Worm (Caenorhabditis elegans) whole organism, L4 larva: ENCODE data around the gene R09D1.14.

Experiments used
- Y5F2A.4 ChIP-seq: fragments of 200-800 bp; sonication (Bioruptor generic); optimal IDR thresholded peaks from 2 replicates; lab custom pipeline; 2018; ENCODE audit warnings: mild to moderate bottlenecking, missing genetic modification characterization, missing compliant biosample characterization
- Y75B8A.6 ChIP-seq: fragments of 200-800 bp; sonication (Bioruptor generic); IDR thresholded peaks from 2 replicates; pipeline ENCODE4 v1.3.6; 2022; ENCODE audit warnings: missing genetic modification reagents, missing genetic modification characterization, missing compliant biosample characterization
- aha-1 ChIP-seq: fragments of 150-350 bp; peaks from one replicate; lab custom pipeline; 2014; ENCODE audit warnings: missing biosample characterization, missing genetic modification characterization
- ama-1 ChIP-seq: fragments of 150-350 bp; optimal IDR thresholded peaks from 2 replicates; lab custom pipeline; 2014; ENCODE audit warnings: inconsistent platforms, mixed read lengths
- ceh-20 ChIP-seq: fragments of 200-800 bp; sonication (Bioruptor generic); IDR thresholded peaks from 2 replicates; pipeline ENCODE4 v1.3.6; 2022; ENCODE audit warnings: missing genetic modification reagents, missing genetic modification characterization, missing compliant biosample characterization
- ctbp-1 ChIP-seq: fragments of 200-800 bp; sonication (Bioruptor generic); IDR thresholded peaks from 2 replicates; pipeline ENCODE4 v1.3.6; 2022; ENCODE audit warnings: missing genetic modification reagents, missing genetic modification characterization, missing compliant biosample characterization
- daf-16 ChIP-seq, 3 experiments: sonication (generic microtip); optimal IDR thresholded peaks; 2 replicates each; lab custom pipeline; 2016 to 2017; ENCODE audit warnings: missing genetic modification characterization in 3 of 3, missing genetic modification reagents in 3 of 3, mild to moderate bottlenecking in 2 of 3, missing compliant biosample characterization in 2 of 3, missing biosample characterization in 1 of 3, moderate library complexity in 1 of 3
- dmd-6 ChIP-seq: fragments of 200-800 bp; sonication (Bioruptor generic); IDR thresholded peaks from 2 replicates; pipeline ENCODE4 v1.3.6; 2022; ENCODE audit warnings: missing genetic modification reagents, missing genetic modification characterization, missing compliant biosample characterization
- dmd-9 ChIP-seq: fragments of 200-800 bp; sonication (Bioruptor generic); IDR thresholded peaks from 2 replicates; pipeline ENCODE4 v1.3.6; 2022; ENCODE audit warnings: missing genetic modification reagents, missing genetic modification characterization, missing compliant biosample characterization
- duxl-1 ChIP-seq: sonication (generic microtip); optimal IDR thresholded peaks from 2 replicates; lab custom pipeline; 2016; ENCODE audit warnings: mild to moderate bottlenecking, missing genetic modification characterization, moderate library complexity, missing compliant biosample characterization; ENCODE audit not compliant: poor library complexity
- dve-1 ChIP-seq: sonication (generic microtip); optimal IDR thresholded peaks from 2 replicates; lab custom pipeline; 2017; ENCODE audit warnings: antibody characterized with exemption, mild to moderate bottlenecking, missing genetic modification characterization, missing compliant biosample characterization; ENCODE audit not compliant: insufficient read depth
- gei-8 ChIP-seq: fragments of 200-800 bp; sonication (Bioruptor generic); optimal IDR thresholded peaks from 2 replicates; lab custom pipeline; 2018; ENCODE audit warnings: mild to moderate bottlenecking, missing genetic modification characterization, missing compliant biosample characterization
- hif-1 ChIP-seq, 2 experiments: sonication (generic microtip); optimal IDR thresholded peaks; 2 replicates each; lab custom pipeline; 2016 to 2017; ENCODE audit warnings: missing compliant biosample characterization in 2 of 2, missing genetic modification characterization in 2 of 2, missing genetic modification reagents in 2 of 2, missing genotype in 2 of 2, mild to moderate bottlenecking in 1 of 2
- hlh-11 ChIP-seq: fragments of 200-800 bp; sonication (Bioruptor generic); optimal IDR thresholded peaks from 2 replicates; lab custom pipeline; 2018; ENCODE audit warnings: mild to moderate bottlenecking, missing genetic modification characterization, missing compliant biosample characterization
- lim-7 ChIP-seq: fragments of 200-800 bp; sonication (Bioruptor generic); IDR thresholded peaks from 2 replicates; pipeline ENCODE4 v1.3.6; 2022; ENCODE audit warnings: missing genetic modification characterization, missing compliant biosample characterization
- lin-1 ChIP-seq: fragments of 200-800 bp; sonication (Bioruptor generic); IDR thresholded peaks from 2 replicates; pipeline ENCODE4 v1.3.6; 2022; ENCODE audit warnings: missing genetic modification reagents, missing genetic modification characterization, missing compliant biosample characterization
- lin-13 ChIP-seq: fragments of 150-350 bp; optimal IDR thresholded peaks from 2 replicates; lab custom pipeline; 2014; ENCODE audit warnings: missing biosample characterization, missing genetic modification reagents, missing genetic modification characterization
- lsy-2 ChIP-seq, 2 experiments: fragments of 150-350 bp in 1 of 2; sonication (generic microtip) in 1 of 2; optimal IDR thresholded peaks; 2 replicates each; lab custom pipeline; 2014 to 2017; ENCODE audit warnings: missing biosample characterization in 2 of 2, missing genetic modification characterization in 2 of 2
- madf-9 ChIP-seq: fragments of 200-800 bp; sonication (Bioruptor generic); conservative IDR thresholded peaks from 2 replicates; pipeline ENCODE4 v1.3.6; 2022; ENCODE audit warnings: missing genetic modification reagents, missing genetic modification characterization, missing compliant biosample characterization
- mdl-1 ChIP-seq, 2 experiments: fragments of 150-350 bp in 1 of 2; sonication (generic microtip) in 1 of 2; optimal IDR thresholded peaks; 2 replicates each; lab custom pipeline; 2014 to 2017; ENCODE audit warnings: missing biosample characterization in 2 of 2, missing genetic modification characterization in 2 of 2
- mes-2 ChIP-seq: sonication (generic microtip); optimal IDR thresholded peaks from 2 replicates; lab custom pipeline; 2016; ENCODE audit warnings: missing genotype, mild to moderate bottlenecking, missing genetic modification characterization, missing compliant biosample characterization; ENCODE audit not compliant: poor library complexity, severe bottlenecking
- mxl-3 ChIP-seq: fragments of 200-800 bp; sonication (Bioruptor generic); optimal IDR thresholded peaks from 2 replicates; lab custom pipeline; 2018; ENCODE audit warnings: mild to moderate bottlenecking, missing genetic modification characterization, missing compliant biosample characterization
- nhr-11 ChIP-seq: fragments of 150-350 bp; optimal IDR thresholded peaks from 2 replicates; lab custom pipeline; 2014; ENCODE audit warnings: missing biosample characterization, missing genetic modification characterization
- nhr-28 ChIP-seq: fragments of 150-350 bp; optimal IDR thresholded peaks from 2 replicates; lab custom pipeline; 2014; ENCODE audit warnings: missing biosample characterization, missing genetic modification characterization
- nhr-77 ChIP-seq: fragments of 150-350 bp; optimal IDR thresholded peaks from 2 replicates; lab custom pipeline; 2014; ENCODE audit warnings: missing biosample characterization, missing genetic modification characterization
- pha-4 ChIP-seq, 2 experiments: fragments of 150-350 bp in 1 of 2; fragments of 200-800 bp in 1 of 2; sonication (Bioruptor generic) in 1 of 2; IDR thresholded peaks in 1 of 2; optimal IDR thresholded peaks in 1 of 2; 2 replicates each; pipeline versions ENCODE4 v1.3.6 to Lab custom; 2014 to 2022; ENCODE audit warnings: missing genetic modification characterization in 2 of 2, missing genetic modification reagents in 2 of 2, missing biosample characterization in 1 of 2, missing compliant biosample characterization in 1 of 2
- php-3 ChIP-seq: fragments of 200-800 bp; sonication (Bioruptor generic); IDR thresholded peaks from 2 replicates; pipeline ENCODE4 v1.3.6; 2022; ENCODE audit warnings: missing genetic modification reagents, missing genetic modification characterization, missing compliant biosample characterization
- pqm-1 ChIP-seq: sonication (generic microtip); optimal IDR thresholded peaks from 2 replicates; lab custom pipeline; 2017; ENCODE audit warnings: missing biosample characterization, missing genetic modification characterization
- saeg-2 ChIP-seq: fragments of 200-800 bp; sonication (Bioruptor generic); IDR thresholded peaks from 2 replicates; pipeline ENCODE4 v1.3.6; 2022; ENCODE audit warnings: missing genetic modification reagents, missing genetic modification characterization, missing compliant biosample characterization
- set-16 ChIP-seq: fragments of 200-800 bp; sonication (Bioruptor generic); IDR thresholded peaks from 2 replicates; pipeline ENCODE4 v1.3.6; 2022; ENCODE audit warnings: missing genetic modification reagents, missing genetic modification characterization, missing compliant biosample characterization
- tra-1 ChIP-seq: fragments of 200-800 bp; sonication (Bioruptor generic); IDR thresholded peaks from 2 replicates; pipeline ENCODE4 v1.3.6; 2022; ENCODE audit warnings: missing genetic modification reagents, missing genetic modification characterization, missing compliant biosample characterization
- unc-62 ChIP-seq, 3 experiments: fragments of 150-350 bp in 1 of 3; sonication (generic microtip); optimal IDR thresholded peaks in 2 of 3; peaks in 1 of 3; 1 replicate in 1 of 3; 2 replicates in 2 of 3; lab custom pipeline; 2014 to 2017; ENCODE audit warnings: missing biosample characterization in 3 of 3, missing genetic modification characterization in 3 of 3, missing genetic modification reagents in 3 of 3, missing genotype in 1 of 3
- vab-7 ChIP-seq: fragments of 200-800 bp; sonication (Bioruptor generic); IDR thresholded peaks from 2 replicates; pipeline ENCODE4 v1.3.6; 2022; ENCODE audit warnings: missing genetic modification reagents, missing genetic modification characterization, missing compliant biosample characterization

Gene R09D1.14

DNA sequence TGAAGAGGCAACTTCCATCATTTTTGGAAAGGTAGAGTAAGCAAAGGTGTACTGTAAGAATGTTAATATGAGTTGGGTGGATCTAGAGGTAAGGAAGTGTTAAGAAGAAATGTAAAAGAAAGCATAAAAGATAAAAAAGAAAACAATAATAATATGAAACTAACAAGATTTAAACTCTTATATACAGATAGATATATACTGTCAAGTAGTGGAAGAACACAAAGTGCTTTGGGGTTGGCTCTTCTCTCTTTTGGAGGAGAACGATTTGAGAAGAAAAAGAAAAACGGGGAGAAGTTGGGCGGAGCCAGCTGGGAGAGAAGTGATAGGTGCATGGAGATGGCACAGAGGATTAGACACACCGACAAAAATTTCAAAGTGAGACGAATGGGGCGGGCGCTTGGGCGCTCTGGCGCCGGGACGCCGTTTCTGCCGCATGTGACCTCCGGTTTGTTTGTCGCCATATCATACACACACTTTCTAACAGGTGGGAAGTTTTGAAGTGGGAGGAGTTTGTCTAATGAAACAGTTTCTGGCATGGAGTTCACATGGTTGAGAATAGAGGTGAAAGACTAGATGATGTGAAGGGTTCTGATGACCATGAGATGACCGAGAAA is 28.1 kb upstream of the R09D1.14 start, which contains the start of gene T19H5.4 (continued):
- TF ChIP-seq gei-8 (GFP tag; lab: Kevin White, UChicago) (peak; percentile 42), mes-2 (tag; lab: Kevin White, UChicago) (peak; percentile 48), hif-1 (tag; optimal IDR thresholded peaks at IDR 0.05; lab: Kevin White, UChicago) (peak in 1 of 2 experiments; percentile 64), lim-7 (peak; percentile 67; the same call in 1 of the 2 replicates), vab-7 (GFP tag; lab: Robert Waterston, UW) (0 out of 2 replicates have a peak, but pooled peaks have one; percentile 37), php-3 (GFP tag; lab: Robert Waterston, UW) (peak; percentile 38; the same call in 1 of the 2 replicates), mxl-3 (GFP tag; lab: Kevin White, UChicago) (peak; percentile 96), tra-1 (peak; percentile 46; the same call in 1 of the 2 replicates), pha-4 (GFP tag; IDR thresholded peaks at IDR 0.05; lab: Robert Waterston, UW) (0 out of 2 replicates have a peak, but pooled peaks have one; percentile 50), pha-4 (tag; optimal IDR thresholded peaks at IDR 0.05; lab: Kevin White, UChicago) (no peak), dmd-9 (GFP tag; lab: Robert Waterston, UW) (no peak), daf-16 (GFP tag; optimal IDR thresholded peaks at IDR 0.05; lab: Kevin White, UChicago) (peak in 1 of 2 experiments; percentile 4), daf-16 (tag; optimal IDR thresholded peaks at IDR 0.05; lab: Kevin White, UChicago) (peak; percentile 66), nhr-11 (tag; lab: Kevin White, UChicago) (peak; percentile 48), nhr-77 (peak; percentile 12), hlh-11 (tag; lab: Kevin White, UChicago) (peak; percentile 96), saeg-2 (GFP tag; lab: Robert Waterston, UW) (0 out of 2 replicates have a peak, but pooled peaks have one; percentile 32), Y75B8A.6 (GFP tag; lab: Robert Waterston, UW) (peak; percentile 53; the same call in 1 of the 2 replicates), set-16 (GFP tag; lab: Robert Waterston, UW) (peak; percentile 68), lin-13 (GFP tag; lab: Kevin White, UChicago) (peak; percentile 16), dmd-6 (GFP tag; lab: Robert Waterston, UW) (peak; percentile 96), pqm-1 (tag; lab: Kevin White, UChicago) (peak; percentile 41), dve-1 (tag; lab: Kevin White, UChicago) (peak; percentile 79), duxl-1 (tag; lab: Kevin White, UChicago) (peak; percentile 24), Y5F2A.4 (GFP tag; lab: Kevin White, UChicago) (no peak), ama-1 (lab: Kevin White, UChicago) (no peak), ctbp-1 (peak; percentile 52; the same call in 1 of the 2 replicates), madf-9 (GFP tag; lab: Robert Waterston, UW) (peak; percentile 38; the same call in 1 of the 2 replicates), ceh-20 (GFP tag; lab: Robert Waterston, UW) (peak; percentile 65; the same call in 1 of the 2 replicates)

DNA sequence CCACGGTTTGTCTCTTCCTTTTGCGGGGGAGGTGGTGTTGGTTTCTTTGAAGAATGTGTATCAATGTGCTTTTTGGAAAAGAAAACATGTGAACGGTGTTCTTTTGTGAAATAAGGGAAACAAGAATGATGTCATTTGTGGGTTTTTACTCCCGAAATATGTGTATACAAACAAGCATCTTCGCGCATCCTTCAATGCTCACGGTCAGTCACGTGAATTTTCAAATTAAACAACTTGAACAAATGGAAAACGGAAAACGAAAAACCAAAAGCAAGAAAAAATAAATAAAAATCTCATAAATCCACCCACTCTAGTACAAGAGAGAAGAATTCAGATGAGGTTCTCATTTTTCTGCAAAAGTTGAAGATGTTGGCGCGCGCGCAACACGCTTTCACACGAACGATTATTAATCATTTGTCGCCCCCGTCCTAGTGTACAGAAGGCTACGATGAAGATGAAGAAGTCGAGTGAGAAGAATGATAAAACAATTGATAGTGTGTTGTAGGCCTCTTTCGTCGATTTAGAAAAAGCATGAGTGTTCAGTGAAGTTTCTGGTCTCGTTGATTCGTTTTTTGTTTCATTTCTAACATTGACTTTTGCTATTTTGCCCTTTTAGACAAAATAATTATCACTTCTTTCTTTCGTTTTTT is 25.8 kb upstream of the R09D1.14 start:
- TF ChIP-seq lin-1 (GFP tag; lab: Robert Waterston, UW) = no peak
- peak; percentile 75 for TF ChIP-seq nhr-28 (tag; lab: Kevin White, UChicago)
- no peak for TF ChIP-seq madf-9 (GFP tag; lab: Robert Waterston, UW)
- peak; percentile 90 for TF ChIP-seq aha-1 (tag; lab: Kevin White, UChicago)
- TF ChIP-seq mxl-3 (GFP tag; lab: Kevin White, UChicago) = peak; percentile 88
- TF ChIP-seq hlh-11 (tag; lab: Kevin White, UChicago) = peak; percentile 19
- peak in 1 of 2 experiments; percentile 37 for TF ChIP-seq mdl-1 (tag; optimal IDR thresholded peaks at IDR 0.05; lab: Kevin White, UChicago)
- peak in 1 of 2 experiments; percentile 9 for TF ChIP-seq unc-62 (GFP tag; optimal IDR thresholded peaks at IDR 0.05 in 1 of 2; lab: Kevin White, UChicago)
- TF ChIP-seq unc-62 (tag; optimal IDR thresholded peaks at IDR 0.05; lab: Kevin White, UChicago) = no peak
- no peak for TF ChIP-seq mes-2 (tag; lab: Kevin White, UChicago)
- TF ChIP-seq pha-4 (GFP tag; IDR thresholded peaks at IDR 0.05; lab: Robert Waterston, UW) = no peak
- peak; percentile 38 for TF ChIP-seq pha-4 (tag; optimal IDR thresholded peaks at IDR 0.05; lab: Kevin White, UChicago)
- no peak for TF ChIP-seq lsy-2 (tag; optimal IDR thresholded peaks at IDR 0.05; lab: Kevin White, UChicago)
